Worm (Caenorhabditis elegans): ENCODE results near the gene clec-2.

The clec-2 gene

ce11 chrII:2977652-2978051 is 45.6 kb downstream of the clec-2 start:
- TF ChIP-seq dao-5 (tag; optimal IDR thresholded peaks at IDR 0.05) (no peak), him-1 (tag; optimal IDR thresholded peaks at IDR 0.05) (no peak), W03F9.2 (tag; optimal IDR thresholded peaks at IDR 0.05) (no peak)

- no peak for TF ChIP-seq him-1 (tag; optimal IDR thresholded peaks at IDR 0.05)
- no peak for TF ChIP-seq dao-5 (tag; optimal IDR thresholded peaks at IDR 0.05)
- no peak for TF ChIP-seq W03F9.2 (tag; optimal IDR thresholded peaks at IDR 0.05)
Observed at ce11 chrII:2976597-2976996, 46.6 kb downstream of the clec-2 start, which contains the start of gene nhr-88. Gene nhr-88 (plus strand): TSS chrII:2976639.

DNA sequence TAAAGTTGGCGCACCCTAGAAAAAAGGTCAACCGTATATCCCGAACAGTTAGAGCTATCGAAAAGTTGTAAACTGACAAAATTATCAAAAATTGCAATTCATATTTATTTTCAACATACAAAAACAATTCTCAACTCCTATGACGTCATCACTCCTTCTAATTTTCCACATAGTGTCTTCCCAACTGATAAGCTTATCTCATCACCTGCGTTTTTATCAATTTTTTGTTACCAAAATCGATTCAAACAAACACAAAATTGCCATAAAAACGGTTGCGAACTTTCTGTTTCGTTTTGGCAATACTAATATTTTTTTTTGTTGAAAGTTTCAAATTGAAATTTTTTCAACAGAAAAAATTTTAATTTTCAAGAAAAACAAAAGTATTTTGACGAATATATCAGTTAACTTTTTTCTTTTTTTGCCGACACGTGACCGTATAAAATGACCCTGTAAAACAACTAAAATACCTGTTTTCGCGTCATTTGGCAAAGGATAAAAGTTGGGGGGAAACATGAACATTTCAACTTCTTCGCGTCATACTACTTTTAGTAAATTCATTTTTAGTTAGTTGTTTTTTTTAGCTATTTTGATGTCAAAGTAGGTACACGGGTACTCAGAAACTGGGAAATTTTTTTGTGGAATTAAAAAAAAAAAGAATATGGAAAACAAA is 47.5 kb downstream of the clec-2 start:
- no peak for TF ChIP-seq W03F9.2 (tag; optimal IDR thresholded peaks at IDR 0.05)
- TF ChIP-seq dao-5 (tag; optimal IDR thresholded peaks at IDR 0.05): no peak
- TF ChIP-seq him-1 (tag; optimal IDR thresholded peaks at IDR 0.05): no peak

DNA sequence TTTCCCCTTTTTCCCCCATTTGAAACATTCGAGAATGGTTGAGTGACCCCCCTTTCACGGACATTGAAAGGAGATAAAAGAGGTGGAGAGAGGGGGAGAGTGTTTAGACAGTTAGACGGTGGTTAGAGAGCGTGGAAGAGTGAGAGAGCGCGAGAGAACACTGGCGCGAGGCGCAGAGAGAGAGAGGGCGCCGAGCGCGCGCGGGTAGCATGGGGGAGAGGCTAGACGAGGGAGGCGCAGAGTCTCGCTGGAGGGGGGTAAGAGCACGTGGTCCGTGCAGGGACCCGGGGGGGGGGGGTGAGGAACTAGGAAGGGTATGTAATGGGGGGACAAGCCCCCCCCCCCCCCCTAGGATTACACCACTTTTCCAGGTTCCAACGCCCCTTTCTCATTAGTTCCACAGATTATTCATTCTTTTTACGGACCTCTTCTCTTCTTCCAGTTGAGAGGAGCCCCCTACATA is 49.3 kb downstream of the clec-2 start:
- TF ChIP-seq him-1 (tag; optimal IDR thresholded peaks at IDR 0.05) (peak; percentile 91), dao-5 (tag; optimal IDR thresholded peaks at IDR 0.05) (no peak)
